Fruit fly (Drosophila melanogaster) whole organism, prepupa: Measurements from ENCODE around the gene CG33664.
A peak's percentile ranks its signal among the peaks of the same experiment; 100 is the strongest.

ENCODE experiments used
- Blimp-1 ChIP-seq: fragments of 200-800 bp; sonication (Bioruptor generic); optimal IDR thresholded peaks from 3 replicates; lab custom pipeline; 2017; ENCODE audit warnings: missing biosample characterization, missing genetic modification characterization, mild to moderate bottlenecking, moderate library complexity, missing genetic modification reagents
- CG11294 ChIP-seq: fragments of 200-800 bp; sonication (Bioruptor generic); IDR thresholded peaks from 2 replicates; pipeline ENCODE4 v1.3.6; 2022; ENCODE audit warnings: missing biosample characterization, missing genetic modification characterization
- CG11762 ChIP-seq: fragments of 200-800 bp; sonication (Bioruptor generic); optimal IDR thresholded peaks from 3 replicates; lab custom pipeline; 2016; ENCODE audit warnings: missing biosample characterization, missing genetic modification characterization; ENCODE audit not compliant: insufficient read depth
- CG11902 ChIP-seq: fragments of 200-800 bp; sonication (Bioruptor generic); optimal IDR thresholded peaks from 3 replicates; lab custom pipeline; 2016; ENCODE audit warnings: missing biosample characterization, missing genetic modification characterization
- CG15336 ChIP-seq: fragments of 200-800 bp; sonication (Bioruptor generic); IDR thresholded peaks from 2 replicates; pipeline ENCODE4 v1.3.6; 2022; ENCODE audit warnings: missing biosample characterization, missing genetic modification characterization
- CG1621 ChIP-seq: fragments of 200-800 bp; sonication (Bioruptor generic); optimal IDR thresholded peaks from 3 replicates; lab custom pipeline; 2018; ENCODE audit warnings: missing biosample characterization, mild to moderate bottlenecking, missing genetic modification characterization
- CG3032 ChIP-seq: fragments of 200-800 bp; optimal IDR thresholded peaks from 2 replicates; lab custom pipeline; 2019; ENCODE audit warnings: missing biosample characterization, mild to moderate bottlenecking, missing genetic modification characterization, moderate library complexity
- CG32006 ChIP-seq: fragments of 200-800 bp; sonication (Bioruptor generic); optimal IDR thresholded peaks from 3 replicates; lab custom pipeline; 2017; ENCODE audit warnings: missing biosample characterization, mild to moderate bottlenecking, missing genetic modification characterization
- CG34406 ChIP-seq: fragments of 200-800 bp; sonication (Bioruptor generic); optimal IDR thresholded peaks from 3 replicates; lab custom pipeline; 2016; ENCODE audit warnings: missing biosample characterization, missing genetic modification characterization
- CG4318 ChIP-seq: fragments of 200-800 bp; sonication (Bioruptor generic); optimal IDR thresholded peaks from 3 replicates; lab custom pipeline; 2017; ENCODE audit warnings: missing biosample characterization, mild to moderate bottlenecking, missing genetic modification characterization
- CG6163 ChIP-seq: fragments of 200-800 bp; sonication (Bioruptor generic); IDR thresholded peaks from 3 replicates; pipeline ENCODE4 v1.3.6; 2022; ENCODE audit warnings: missing biosample characterization, missing genetic modification characterization
- CG6276 ChIP-seq: fragments of 200-800 bp; sonication (Bioruptor generic); optimal IDR thresholded peaks from 2 replicates; lab custom pipeline; 2017; ENCODE audit warnings: missing biosample characterization, mild to moderate bottlenecking, missing genetic modification characterization
- CG6854 ChIP-seq: fragments of 200-800 bp; sonication (Bioruptor generic); optimal IDR thresholded peaks from 2 replicates; lab custom pipeline; 2017; ENCODE audit warnings: missing biosample characterization, mild to moderate bottlenecking, missing genetic modification characterization
- CG8119 ChIP-seq: fragments of 200-800 bp; sonication (Bioruptor generic); IDR thresholded peaks from 3 replicates; pipeline ENCODE4 v1.3.6; 2022; ENCODE audit warnings: missing biosample characterization, missing genetic modification characterization
- CG8632 ChIP-seq: fragments of 200-800 bp; sonication (Bioruptor generic); optimal IDR thresholded peaks from 3 replicates; lab custom pipeline; 2016; ENCODE audit warnings: missing biosample characterization, missing genetic modification characterization
- CG9139 ChIP-seq: fragments of 200-800 bp; sonication (Bioruptor generic); optimal IDR thresholded peaks from 3 replicates; lab custom pipeline; 2017; ENCODE audit warnings: missing biosample characterization, mild to moderate bottlenecking, missing genetic modification characterization
- Eip75B ChIP-seq: fragments of 200-800 bp; sonication (Bioruptor generic); optimal IDR thresholded peaks from 3 replicates; lab custom pipeline; 2016; ENCODE audit warnings: missing biosample characterization, missing genetic modification characterization
- Eip78C ChIP-seq: fragments of 200-800 bp; sonication (Bioruptor generic); peaks from one replicate; lab custom pipeline; 2016; ENCODE audit warnings: missing biosample characterization, missing genetic modification characterization
- Ets96B ChIP-seq: fragments of 200-800 bp; optimal IDR thresholded peaks from 2 replicates; lab custom pipeline; 2019; ENCODE audit warnings: missing biosample characterization, mild to moderate bottlenecking, missing genetic modification characterization, moderate library complexity
- Met ChIP-seq: fragments of 200-800 bp; sonication (Bioruptor generic); optimal IDR thresholded peaks from 3 replicates; lab custom pipeline; 2016; ENCODE audit warnings: missing biosample characterization, missing genetic modification characterization
- Sox102F ChIP-seq: fragments of 200-800 bp; sonication (Bioruptor generic); optimal IDR thresholded peaks from 2 replicates; lab custom pipeline; 2016; ENCODE audit warnings: missing biosample characterization, mild to moderate bottlenecking, missing genetic modification characterization
- Sox15 ChIP-seq: fragments of 200-800 bp; sonication (Bioruptor generic); optimal IDR thresholded peaks from 3 replicates; lab custom pipeline; 2016; ENCODE audit warnings: missing biosample characterization, missing genetic modification characterization
- acj6 ChIP-seq: fragments of 200-800 bp; sonication (Bioruptor generic); optimal IDR thresholded peaks from 3 replicates; lab custom pipeline; 2016; ENCODE audit warnings: missing biosample characterization, missing genetic modification characterization
- cyc ChIP-seq: fragments of 200-800 bp; sonication (Bioruptor generic); optimal IDR thresholded peaks from 3 replicates; lab custom pipeline; 2016; ENCODE audit warnings: missing biosample characterization, missing genetic modification characterization
- dac ChIP-seq: fragments of 200-800 bp; sonication (Bioruptor generic); optimal IDR thresholded peaks from 2 replicates; lab custom pipeline; 2017; ENCODE audit warnings: missing biosample characterization, mild to moderate bottlenecking, missing genetic modification characterization
- dsx ChIP-seq: fragments of 200-800 bp; optimal IDR thresholded peaks from 3 replicates; lab custom pipeline; 2019; ENCODE audit warnings: missing biosample characterization, mild to moderate bottlenecking, missing genetic modification characterization, moderate library complexity; ENCODE audit not compliant: poor library complexity, severe bottlenecking
- eg ChIP-seq: fragments of 200-800 bp; sonication (Bioruptor generic); IDR thresholded peaks from 3 replicates; pipeline ENCODE4 v1.3.6; 2022; ENCODE audit warnings: missing biosample characterization, missing genetic modification characterization
- esn ChIP-seq: fragments of 200-800 bp; sonication (Bioruptor generic); optimal IDR thresholded peaks from 2 replicates; lab custom pipeline; 2016; ENCODE audit warnings: missing biosample characterization, mild to moderate bottlenecking, missing genetic modification characterization, moderate library complexity
- fd59A ChIP-seq: fragments of 200-800 bp; sonication (Bioruptor generic); optimal IDR thresholded peaks from 2 replicates; lab custom pipeline; 2017; ENCODE audit warnings: missing biosample characterization, mild to moderate bottlenecking, missing genetic modification characterization, missing genetic modification reagents
- fd85E ChIP-seq: fragments of 200-800 bp; sonication (Bioruptor generic); optimal IDR thresholded peaks from 3 replicates; lab custom pipeline; 2016; ENCODE audit warnings: missing biosample characterization, missing genetic modification characterization
- lz ChIP-seq: fragments of 200-800 bp; sonication (Bioruptor generic); optimal IDR thresholded peaks from 3 replicates; lab custom pipeline; 2016; ENCODE audit warnings: missing biosample characterization, missing genetic modification characterization
- net ChIP-seq: fragments of 200-800 bp; sonication (Bioruptor generic); optimal IDR thresholded peaks from 3 replicates; lab custom pipeline; 2016; ENCODE audit warnings: missing biosample characterization, missing genetic modification characterization
- salr ChIP-seq, 2 experiments: fragments of 200-800 bp; sonication (Bioruptor generic); optimal IDR thresholded peaks; 3 replicates each; lab custom pipeline; 2016 to 2018; ENCODE audit warnings: missing biosample characterization in 2 of 2, missing genetic modification characterization in 2 of 2, mild to moderate bottlenecking in 1 of 2
- ss ChIP-seq, 2 experiments: fragments of 200-800 bp; sonication (Bioruptor generic); optimal IDR thresholded peaks; 2 replicates in 1 of 2; 3 replicates in 1 of 2; lab custom pipeline; 2017 to 2018; ENCODE audit warnings: mild to moderate bottlenecking in 2 of 2, missing biosample characterization in 2 of 2, missing genetic modification characterization in 2 of 2, moderate library complexity in 1 of 2
- svp ChIP-seq: fragments of 200-800 bp; sonication (Bioruptor generic); peaks from one replicate; lab custom pipeline; 2016; ENCODE audit warnings: missing biosample characterization, missing genetic modification characterization
- topi ChIP-seq: fragments of 200-800 bp; sonication (Bioruptor generic); optimal IDR thresholded peaks from 3 replicates; lab custom pipeline; 2016; ENCODE audit warnings: missing biosample characterization, missing genetic modification characterization
- vri ChIP-seq: fragments of 200-800 bp; sonication (Bioruptor generic); optimal IDR thresholded peaks from 3 replicates; lab custom pipeline; 2016; ENCODE audit warnings: missing biosample characterization, mild to moderate bottlenecking, missing genetic modification characterization

Gene CG33664

DNA sequence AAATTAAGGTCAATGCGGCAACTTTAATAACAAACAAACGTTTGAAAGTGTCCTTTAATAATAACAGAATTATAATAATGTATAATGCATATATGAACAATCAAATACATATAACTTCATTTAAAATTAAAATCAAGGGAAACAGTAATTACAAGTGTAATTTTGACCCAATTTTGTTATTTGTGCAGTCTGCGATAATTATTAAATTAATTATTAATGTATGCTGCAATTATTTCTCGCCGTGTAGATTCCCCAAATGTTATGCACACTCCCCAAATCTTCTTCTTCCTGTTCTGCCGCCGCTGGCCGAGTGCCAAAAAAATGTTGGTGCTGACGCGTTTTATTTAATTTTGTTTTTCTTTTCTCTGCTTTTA lies 30.4 kb upstream of the CG33664 start (continued):
- TF ChIP-seq Eip78C (peak; percentile 86), CG6163 (GFP tag; lab: Robert Waterston, UW) (peak; percentile 71), ss (GFP tag; optimal IDR thresholded peaks at IDR 0.05; lab: Kevin White, UChicago) (peak in 1 of 2 experiments; percentile 40), CG9139 (GFP tag; lab: Kevin White, UChicago) (peak; percentile 4), Sox15 (peak; percentile 44), CG11294 (GFP tag; lab: Robert Waterston, UW) (peak; percentile 52; the same call in 1 of the 2 replicates), CG32006 (GFP tag; lab: Kevin White, UChicago) (peak; percentile 72), net (peak; percentile 74), CG11902 (GFP tag; lab: Kevin White, UChicago) (peak; percentile 43), CG34406 (GFP tag; lab: Kevin White, UChicago) (peak; percentile 66), dsx (GFP tag; lab: Kevin White, UChicago) (peak; percentile 40), fd59A (peak; percentile 24), cyc (GFP tag; lab: Kevin White, UChicago) (peak; percentile 63), fd85E (GFP tag; lab: Kevin White, UChicago) (no peak), CG1621 (tag; lab: Kevin White, UChicago) (no peak), Sox102F (GFP tag; lab: Kevin White, UChicago) (peak; percentile 69), eg (GFP tag; lab: Robert Waterston, UW) (peak; percentile 53; the same call in 2 of the 3 replicates), vri (GFP tag; lab: Kevin White, UChicago) (no peak), CG6276 (no peak), topi (GFP tag; lab: Kevin White, UChicago) (peak; percentile 70), CG8119 (GFP tag; lab: Robert Waterston, UW) (peak; percentile 82), Met (GFP tag; lab: Kevin White, UChicago) (peak; percentile 72), salr (GFP tag; optimal IDR thresholded peaks at IDR 0.05; lab: Kevin White, UChicago) (peak in 1 of 2 experiments; percentile 61), CG3032 (tag; lab: Kevin White, UChicago) (peak; percentile 64), dac (GFP tag; lab: Kevin White, UChicago) (peak; percentile 17), Eip75B (peak; percentile 59), esn (peak; percentile 83), CG4318 (GFP tag; lab: Kevin White, UChicago) (peak; percentile 53), CG8632 (peak; percentile 72)

- TF ChIP-seq acj6 (GFP tag; lab: Kevin White, UChicago) (no peak), ss (GFP tag; optimal IDR thresholded peaks at IDR 0.05; lab: Kevin White, UChicago) (no peak), lz (GFP tag; lab: Kevin White, UChicago) (no peak), CG11762 (GFP tag; lab: Kevin White, UChicago) (no peak), eg (GFP tag; lab: Robert Waterston, UW) (peak; percentile 20; the same call in 1 of the 3 replicates), vri (GFP tag; lab: Kevin White, UChicago) (peak; percentile 22), CG6854 (GFP tag; lab: Kevin White, UChicago) (no peak), topi (GFP tag; lab: Kevin White, UChicago) (no peak), Ets96B (tag; lab: Kevin White, UChicago) (no peak), Blimp-1 (GFP tag; lab: Kevin White, UChicago) (no peak), CG6276 (peak; percentile 65), CG8119 (GFP tag; lab: Robert Waterston, UW) (no peak), CG15336 (GFP tag; lab: Robert Waterston, UW) (0 out of 2 replicates have a peak, but pooled peaks have one; percentile 6)
These were observed 29.9 kb upstream of the CG33664 start for dm6 chrX:6354163-6354562.

DNA sequence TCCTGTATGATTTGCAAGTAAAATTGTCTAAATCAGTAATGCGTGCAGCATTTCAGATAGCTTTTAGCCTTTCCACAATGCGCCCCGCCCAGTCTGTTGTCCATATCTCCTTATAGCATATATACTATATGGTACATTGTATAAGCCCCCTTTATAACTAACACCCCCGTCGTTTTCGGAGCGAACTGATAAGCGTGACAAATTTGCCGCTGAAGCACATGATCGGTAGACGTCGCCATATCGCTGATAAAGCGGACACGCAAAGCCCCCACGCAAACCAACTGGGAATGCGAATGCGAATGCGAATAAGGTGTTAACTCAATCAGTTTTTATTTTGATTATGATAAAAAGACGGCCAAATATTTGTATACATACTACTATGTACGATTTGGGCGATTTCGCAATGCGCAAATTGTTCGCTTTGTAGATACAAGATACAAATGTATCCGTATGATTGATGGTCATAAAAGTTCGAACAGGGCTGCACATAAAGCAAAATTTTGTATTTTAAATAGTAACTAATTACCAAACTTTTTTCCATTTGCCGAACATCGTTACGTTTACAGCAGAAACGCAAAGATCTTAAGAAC lies 28.8 kb upstream of the CG33664 start:
- no peak for TF ChIP-seq dac (GFP tag; lab: Kevin White, UChicago)
- peak; percentile 62 for TF ChIP-seq svp (GFP tag; lab: Kevin White, UChicago)
- peak; percentile 82 for TF ChIP-seq vri (GFP tag; lab: Kevin White, UChicago)
